Worm (Caenorhabditis elegans): ENCODE measurements around the gene sulp-4.

sulp-4 gene

ce11 chrV:11836073-11836472, 39.1 kb upstream of the sulp-4 start, which contains the start of gene R13H4.2 (continued):
- TF ChIP-seq efl-3 (GFP tag; optimal IDR thresholded peaks at IDR 0.05) (no peak), Y116A8C.19 (tag; optimal IDR thresholded peaks at IDR 0.05; ENCODE audit: borderline replicate concordance) (no peak), C34B4.2 (tag; optimal IDR thresholded peaks at IDR 0.05) (no peak), nhr-71 (tag; optimal IDR thresholded peaks at IDR 0.05) (peak; percentile 68), fkh-8 (tag; optimal IDR thresholded peaks at IDR 0.05) (no peak), nhr-84 (tag; optimal IDR thresholded peaks at IDR 0.05) (no peak), unc-98 (GFP tag; IDR thresholded peaks at IDR 0.05) (no peak), tbx-2 (tag; optimal IDR thresholded peaks at IDR 0.05) (no peak), tlp-1 (tag; optimal IDR thresholded peaks at IDR 0.05) (no peak), fkh-10 (GFP tag; optimal IDR thresholded peaks at IDR 0.05) (no peak), jun-1 (tag; optimal IDR thresholded peaks at IDR 0.05) (no peak), ama-1 (optimal IDR thresholded peaks at IDR 0.05) (no peak), hlh-4 (tag; optimal IDR thresholded peaks at IDR 0.05) (no peak), mdl-1 (tag; optimal IDR thresholded peaks at IDR 0.05) (no peak), dsc-1 (tag; optimal IDR thresholded peaks at IDR 0.05) (no peak), fos-1 (tag; optimal IDR thresholded peaks at IDR 0.05) (no peak), lin-14 (GFP tag; optimal IDR thresholded peaks at IDR 0.05) (peak; percentile 76), egl-27 (tag; optimal IDR thresholded peaks at IDR 0.05) (no peak), ceh-88 (GFP tag; IDR thresholded peaks at IDR 0.05) (no peak), unc-130 (tag; optimal IDR thresholded peaks at IDR 0.05) (peak; percentile 24), nhr-12 (tag; optimal IDR thresholded peaks at IDR 0.05) (no peak)

DNA sequence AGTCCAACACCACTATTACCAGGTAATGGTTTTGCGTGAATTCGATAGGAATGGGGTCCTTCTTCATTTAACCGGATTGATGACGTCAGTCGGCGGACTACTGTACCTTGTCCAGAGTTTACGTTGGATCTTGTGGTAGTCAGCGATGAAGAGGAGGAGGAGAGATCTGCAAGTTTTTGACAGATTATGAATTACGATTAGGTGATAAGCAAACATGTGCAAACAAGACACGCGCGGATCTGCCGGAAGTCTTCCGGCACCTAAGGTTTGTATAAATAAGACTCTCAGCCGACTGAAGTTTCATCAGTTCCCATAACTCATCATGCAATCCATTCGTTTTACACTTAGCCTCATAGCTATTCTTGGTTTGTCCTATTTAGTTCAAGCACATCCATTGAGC, 35.9 kb upstream of the sulp-4 start, which contains the start of gene idpb-5:
Gene idpb-5 (plus strand): TSS at position 301 of the 400 bp plus-strand sequence.
- no peak for TF ChIP-seq efl-1 (optimal IDR thresholded peaks at IDR 0.05)
- TF ChIP-seq efl-1 (GFP tag; optimal IDR thresholded peaks at IDR 0.05 in 1 of 2): peak in 1 of 2 experiments; percentile 35
- no peak for TF ChIP-seq unc-62 (GFP tag; optimal IDR thresholded peaks at IDR 0.05)

DNA sequence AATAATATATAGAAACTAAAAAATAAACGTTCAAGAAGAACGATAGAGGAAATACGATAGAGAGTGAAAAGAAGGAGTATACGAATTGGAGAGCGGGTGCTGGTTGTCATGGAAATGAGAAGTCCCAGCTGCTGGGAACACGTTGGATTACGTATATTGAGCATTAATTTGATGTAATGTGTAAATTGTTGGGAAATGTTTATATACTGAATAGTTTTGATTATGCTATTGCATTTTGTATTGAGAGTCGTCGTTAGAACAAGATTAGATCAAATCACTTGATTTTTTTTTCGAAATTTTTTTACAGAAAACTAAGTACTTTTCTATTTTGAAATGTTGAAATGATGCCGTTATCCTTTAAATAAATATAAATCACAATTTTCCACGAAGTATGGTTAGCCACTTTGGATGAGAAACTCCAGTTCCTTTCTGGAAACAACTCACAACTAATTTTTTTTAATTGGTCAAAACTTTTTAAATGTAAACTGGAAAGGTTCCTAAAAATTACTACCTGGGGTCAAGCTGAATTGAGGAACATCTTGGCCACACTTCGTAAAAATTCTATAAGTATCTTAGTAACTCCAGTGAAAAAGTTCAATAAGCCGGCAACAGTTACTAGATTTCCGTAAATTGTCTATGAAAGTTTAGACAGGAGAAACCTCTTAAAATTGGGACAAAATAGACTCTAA, 31.3 kb upstream of the sulp-4 start, which contains the start of gene nphp-4:
Gene nphp-4 (minus strand): TSS at position 51 of the 689 bp plus-strand sequence.
- TF ChIP-seq efl-1 (optimal IDR thresholded peaks at IDR 0.05): no peak
- peak in 1 of 2 experiments; percentile 52 for TF ChIP-seq efl-1 (GFP tag; optimal IDR thresholded peaks at IDR 0.05 in 1 of 2)
- no peak for TF ChIP-seq efl-3 (GFP tag; optimal IDR thresholded peaks at IDR 0.05)

DNA sequence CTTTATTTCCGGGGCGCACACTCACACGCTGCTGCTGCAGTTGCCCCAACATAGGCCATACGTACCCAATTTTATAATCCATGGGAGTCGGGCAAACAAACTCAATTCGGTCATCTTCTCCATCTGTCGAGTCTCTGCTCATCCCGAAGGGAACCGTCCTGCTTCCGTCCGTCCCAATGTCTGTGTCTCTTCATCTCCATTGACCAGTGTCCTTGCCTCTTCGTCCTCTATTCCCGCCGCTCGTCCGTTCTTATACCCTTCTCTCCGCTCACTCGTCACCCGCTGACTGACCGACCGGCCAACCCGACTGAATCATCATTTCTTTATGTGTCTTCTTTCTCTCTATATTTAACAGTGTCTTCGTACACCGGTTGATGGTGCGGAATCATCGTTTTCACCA, 30.3 kb upstream of the sulp-4 start:
- TF ChIP-seq dsc-1 (tag; optimal IDR thresholded peaks at IDR 0.05) (no peak), isw-1 (GFP tag; IDR thresholded peaks at IDR 0.05) (no peak; the same call in 1 of the 2 replicates), lin-14 (GFP tag; optimal IDR thresholded peaks at IDR 0.05) (peak; percentile 94), mep-1 (tag; optimal IDR thresholded peaks at IDR 0.05) (peak; percentile 60), nhr-19 (GFP tag; conservative IDR thresholded peaks at IDR 0.05) (no peak), snu-23 (GFP tag; optimal IDR thresholded peaks at IDR 0.05) (peak; percentile 37), ztf-11 (tag; optimal IDR thresholded peaks at IDR 0.05) (peak in 1 of 2 experiments; percentile 17), egl-13 (tag; optimal IDR thresholded peaks at IDR 0.05) (no peak), rnt-1 (tag; optimal IDR thresholded peaks at IDR 0.05) (peak; percentile 30), snpc-4 (tag; optimal IDR thresholded peaks at IDR 0.05) (peak; percentile 38), mdl-1 (tag; optimal IDR thresholded peaks at IDR 0.05) (peak in 1 of 2 experiments; percentile 7), fos-1 (tag; optimal IDR thresholded peaks at IDR 0.05) (peak; percentile 5), sup-37 (GFP tag; optimal IDR thresholded peaks at IDR 0.05) (no peak), unc-130 (tag; optimal IDR thresholded peaks at IDR 0.05) (no peak), nhr-90 (tag; optimal IDR thresholded peaks at IDR 0.05; ENCODE audit: poor library complexity) (peak; percentile 19), ceh-82 (tag; optimal IDR thresholded peaks at IDR 0.05) (peak in 1 of 3 experiments; percentile 31), F16B12.6 (tag; optimal IDR thresholded peaks at IDR 0.05) (no peak), nhr-20 (tag; optimal IDR thresholded peaks at IDR 0.05) (peak; percentile 11), unc-62 (GFP tag; optimal IDR thresholded peaks at IDR 0.05) (no peak), lin-35 (GFP tag; optimal IDR thresholded peaks at IDR 0.05) (peak; percentile 38 to 43), nhr-47 (tag; optimal IDR thresholded peaks at IDR 0.05) (peak; percentile 30), swsn-7 (tag; optimal IDR thresholded peaks at IDR 0.05) (peak; percentile 17), vab-15 (tag; optimal IDR thresholded peaks at IDR 0.05) (no peak), skn-1 (tag; optimal IDR thresholded peaks at IDR 0.05) (peak; percentile 59), efl-1 (optimal IDR thresholded peaks at IDR 0.05) (no peak), efl-1 (GFP tag; optimal IDR thresholded peaks at IDR 0.05 in 1 of 2) (peak in 1 of 2 experiments; percentile 33), blmp-1 (tag; optimal IDR thresholded peaks at IDR 0.05) (peak; percentile 60), mab-9 (GFP tag; IDR thresholded peaks at IDR 0.05) (0 out of 2 replicates have a peak, but pooled peaks have one; percentile 8), lsy-2 (tag; optimal IDR thresholded peaks at IDR 0.05) (peak in 1 of 2 experiments; percentile 8)

Measured in whole organism, L1 larva.